Fruit fly (Drosophila melanogaster) whole organism, embryonic: Measurements from ENCODE around the gene CG42542.

Experiments used
- Bgb ChIP-seq: fragments of 200-800 bp; sonication (Bioruptor generic); IDR thresholded peaks from 2 replicates; pipeline ENCODE4 v1.3.6; 2022; ENCODE audit warnings: missing biosample characterization, missing genetic modification characterization; ENCODE audit not compliant: partially characterized antibody
- Bteb2 ChIP-seq: fragments of 200-800 bp; sonication (Bioruptor generic); optimal IDR thresholded peaks from 2 replicates; lab custom pipeline; 2016; ENCODE audit warnings: missing biosample characterization, missing genetic modification characterization
- CG11093 ChIP-seq: fragments of 200-800 bp; sonication (Bioruptor generic); IDR thresholded peaks from 3 replicates; pipeline ENCODE4 v1.3.6; 2022; ENCODE audit warnings: missing biosample characterization, missing genetic modification characterization
- CG11247 ChIP-seq: fragments of 200-800 bp; sonication (Bioruptor generic); IDR thresholded peaks from 2 replicates; pipeline ENCODE4 v1.3.6; 2022; ENCODE audit warnings: missing biosample characterization, missing genetic modification characterization
- CG11560 ChIP-seq: fragments of 200-800 bp; sonication (Bioruptor generic); IDR thresholded peaks from 3 replicates; pipeline ENCODE4 v1.3.6; 2022; ENCODE audit warnings: missing biosample characterization, missing genetic modification characterization
- CG14667 ChIP-seq: fragments of 200-800 bp; sonication (Bioruptor generic); IDR thresholded peaks from 2 replicates; pipeline ENCODE4 v1.3.6; 2022; ENCODE audit warnings: missing biosample characterization, missing genetic modification characterization
- CG15696 ChIP-seq: fragments of 200-800 bp; sonication (Bioruptor generic); optimal IDR thresholded peaks from 2 replicates; lab custom pipeline; 2019; ENCODE audit warnings: missing biosample characterization, mild to moderate bottlenecking, missing genetic modification characterization, moderate library complexity
- CG17829 ChIP-seq: fragments of 200-800 bp; optimal IDR thresholded peaks from 2 replicates; lab custom pipeline; 2019; ENCODE audit warnings: missing biosample characterization, mild to moderate bottlenecking, missing genetic modification characterization, moderate library complexity
- CG1792 ChIP-seq: fragments of 200-800 bp; sonication (Bioruptor generic); optimal IDR thresholded peaks from 2 replicates; lab custom pipeline; 2016; ENCODE audit warnings: missing biosample characterization, missing genetic modification characterization
- CG18262 ChIP-seq: fragments of 200-800 bp; optimal IDR thresholded peaks from 3 replicates; lab custom pipeline; 2019; ENCODE audit warnings: missing biosample characterization, mild to moderate bottlenecking, missing genetic modification characterization, moderate library complexity
- CG18476 ChIP-seq: fragments of 200-800 bp; sonication (Bioruptor generic); optimal IDR thresholded peaks from 2 replicates; lab custom pipeline; 2016; ENCODE audit warnings: missing biosample characterization, mild to moderate bottlenecking, missing genetic modification characterization
- CG18599 ChIP-seq: fragments of 200-800 bp; sonication (Bioruptor generic); optimal IDR thresholded peaks from 3 replicates; lab custom pipeline; 2017; ENCODE audit warnings: missing biosample characterization, missing genetic modification characterization, mild to moderate bottlenecking, moderate library complexity, missing genetic modification reagents
- CG2712 ChIP-seq: fragments of 200-800 bp; optimal IDR thresholded peaks from 3 replicates; lab custom pipeline; 2019; ENCODE audit warnings: missing biosample characterization, mild to moderate bottlenecking, missing genetic modification characterization, moderate library complexity
- CG31388 ChIP-seq: fragments of 200-800 bp; sonication (Bioruptor generic); optimal IDR thresholded peaks from 2 replicates; lab custom pipeline; 2016; ENCODE audit warnings: missing biosample characterization, missing genetic modification characterization
- CG33557 ChIP-seq: fragments of 200-800 bp; sonication (Bioruptor generic); optimal IDR thresholded peaks from 2 replicates; lab custom pipeline; 2019; ENCODE audit warnings: missing biosample characterization, mild to moderate bottlenecking, missing genetic modification characterization, moderate library complexity
- CG34224 ChIP-seq: fragments of 200-800 bp; sonication (Bioruptor generic); IDR thresholded peaks from 3 replicates; pipeline ENCODE4 v1.3.6; 2022; ENCODE audit warnings: missing biosample characterization, missing genetic modification characterization; ENCODE audit not compliant: partially characterized antibody
- CG43689 ChIP-seq: fragments of 200-800 bp; sonication (Bioruptor generic); IDR thresholded peaks from 2 replicates; pipeline ENCODE4 v1.3.6; 2022; ENCODE audit warnings: missing biosample characterization, missing genetic modification characterization
- CG6765 ChIP-seq: fragments of 200-800 bp; sonication (Bioruptor generic); optimal IDR thresholded peaks from 3 replicates; lab custom pipeline; 2017; ENCODE audit warnings: missing biosample characterization, mild to moderate bottlenecking, missing genetic modification characterization
- CG7928 ChIP-seq: fragments of 200-800 bp; sonication (Bioruptor generic); optimal IDR thresholded peaks from 2 replicates; lab custom pipeline; 2017; ENCODE audit warnings: missing biosample characterization, mild to moderate bottlenecking, missing genetic modification characterization
- CG8359 ChIP-seq: fragments of 200-800 bp; sonication (Bioruptor generic); optimal IDR thresholded peaks from 2 replicates; lab custom pipeline; 2017; ENCODE audit warnings: missing biosample characterization, mild to moderate bottlenecking, missing genetic modification characterization, borderline replicate concordance
- Dek ChIP-seq: fragments of 200-800 bp; sonication (Bioruptor generic); optimal IDR thresholded peaks from 3 replicates; lab custom pipeline; 2019; ENCODE audit warnings: missing biosample characterization, mild to moderate bottlenecking, missing genetic modification characterization, moderate library complexity
- Dll ChIP-seq: fragments of 200-800 bp; sonication (Bioruptor generic); IDR thresholded peaks from 4 replicates; pipeline ENCODE4 v1.3.6; 2022; ENCODE audit warnings: missing biosample characterization, missing genetic modification characterization; ENCODE audit not compliant: partially characterized antibody
- Elba2 ChIP-seq: fragments of 200-800 bp; sonication (Bioruptor generic); optimal IDR thresholded peaks from 3 replicates; lab custom pipeline; 2016; ENCODE audit warnings: missing biosample characterization, missing genetic modification characterization
- H2.0 ChIP-seq: fragments of 200-800 bp; sonication (Bioruptor generic); IDR thresholded peaks from 2 replicates; pipeline ENCODE4 v1.3.6; 2022; ENCODE audit warnings: missing biosample characterization, missing genetic modification characterization
- Hand ChIP-seq: fragments of 200-800 bp; sonication (Bioruptor generic); optimal IDR thresholded peaks from 2 replicates; lab custom pipeline; 2017; ENCODE audit warnings: mild to moderate bottlenecking, missing biosample characterization, missing genetic modification reagents, missing genetic modification characterization
- Hr39 ChIP-seq: fragments of >200 bp; optimal IDR thresholded peaks from 2 replicates; lab custom pipeline; 2017
- Myb ChIP-seq: fragments of 200-800 bp; sonication (Bioruptor generic); optimal IDR thresholded peaks from 2 replicates; lab custom pipeline; 2016; ENCODE audit warnings: missing biosample characterization, missing genetic modification characterization
- YL-1 ChIP-seq: fragments of 200-800 bp; sonication (Bioruptor generic); optimal IDR thresholded peaks from 3 replicates; lab custom pipeline; 2017; ENCODE audit warnings: missing biosample characterization, mild to moderate bottlenecking, missing genetic modification characterization
- aop ChIP-seq: fragments of 200-800 bp; sonication (Bioruptor generic); IDR thresholded peaks from 2 replicates; pipeline ENCODE4 v1.3.6; 2022; ENCODE audit warnings: missing biosample characterization, missing genetic modification characterization
- cad ChIP-seq: fragments of >200 bp; optimal IDR thresholded peaks from 2 replicates; lab custom pipeline; 2017; ENCODE audit warnings: missing biosample characterization, missing genetic modification characterization
- cwo ChIP-seq: fragments of 200-800 bp; sonication (Bioruptor generic); optimal IDR thresholded peaks from 3 replicates; lab custom pipeline; 2017; ENCODE audit warnings: missing biosample characterization, missing genetic modification characterization, mild to moderate bottlenecking, moderate library complexity, missing genetic modification reagents
- danr ChIP-seq: fragments of 200-800 bp; sonication (Bioruptor generic); IDR thresholded peaks from 2 replicates; pipeline ENCODE4 v1.3.6; 2022; ENCODE audit warnings: missing biosample characterization, missing genetic modification characterization
- dm ChIP-seq: fragments of 200-800 bp; sonication (Bioruptor generic); optimal IDR thresholded peaks from 3 replicates; lab custom pipeline; 2016; ENCODE audit warnings: missing biosample characterization, missing genetic modification characterization
- dpn ChIP-seq, 2 experiments: fragments of 200-800 bp; sonication (Bioruptor generic); optimal IDR thresholded peaks; 3 replicates each; lab custom pipeline; 2016; ENCODE audit warnings: missing biosample characterization in 2 of 2, missing genetic modification characterization in 2 of 2
- ham ChIP-seq: fragments of 200-800 bp; sonication (Bioruptor generic); IDR thresholded peaks from 2 replicates; pipeline ENCODE4 v1.3.6; 2022; ENCODE audit warnings: missing biosample characterization, missing genetic modification characterization
- lab ChIP-seq: fragments of 200-800 bp; sonication (Bioruptor generic); optimal IDR thresholded peaks from 3 replicates; lab custom pipeline; 2017; ENCODE audit warnings: missing biosample characterization, missing genetic modification characterization, mild to moderate bottlenecking, moderate library complexity, missing genetic modification reagents
- org-1 ChIP-seq: fragments of 200-800 bp; sonication (Bioruptor generic); optimal IDR thresholded peaks from 2 replicates; lab custom pipeline; 2017; ENCODE audit warnings: missing biosample characterization, missing genetic modification characterization
- otp ChIP-seq: fragments of 200-800 bp; sonication (Bioruptor generic); IDR thresholded peaks from 3 replicates; pipeline ENCODE4, ENCODE4 v1.3.6; 2022; ENCODE audit warnings: missing biosample characterization, missing genetic modification characterization
- pan ChIP-seq, 4 experiments: fragments of >200 bp in 3 of 4; fragments of 200-800 bp in 1 of 4; sonication (Bioruptor generic) in 1 of 4; optimal IDR thresholded peaks in 3 of 4; IDR thresholded peaks in 1 of 4; 2 replicates each; pipeline versions ENCODE4 v1.3.6 to Lab custom; 2017 to 2022; ENCODE audit warnings: missing biosample characterization in 2 of 4, missing genetic modification characterization in 2 of 4, mixed read lengths in 1 of 4
- ro ChIP-seq: fragments of 200-800 bp; sonication (Bioruptor generic); IDR thresholded peaks from 2 replicates; pipeline ENCODE4 v1.3.6; 2022; ENCODE audit warnings: missing biosample characterization, missing genetic modification characterization
- shn ChIP-seq: fragments of 200-800 bp; sonication (Bioruptor generic); optimal IDR thresholded peaks from 3 replicates; lab custom pipeline; 2016; ENCODE audit warnings: missing biosample characterization, missing genetic modification characterization
- sisA ChIP-seq: fragments of 200-800 bp; sonication (Bioruptor generic); IDR thresholded peaks from 2 replicates; pipeline ENCODE4 v1.3.6; 2022; ENCODE audit warnings: missing biosample characterization, missing genetic modification characterization
- slou ChIP-seq: fragments of 200-800 bp; sonication (Bioruptor generic); optimal IDR thresholded peaks from 3 replicates; lab custom pipeline; 2016; ENCODE audit warnings: missing biosample characterization, missing genetic modification characterization
- stwl ChIP-seq: fragments of 200-800 bp; sonication (Bioruptor generic); optimal IDR thresholded peaks from 3 replicates; lab custom pipeline; 2018; ENCODE audit warnings: missing biosample characterization, mild to moderate bottlenecking, missing genetic modification characterization, moderate library complexity
- tap ChIP-seq: fragments of 200-800 bp; optimal IDR thresholded peaks from 3 replicates; lab custom pipeline; 2019; ENCODE audit warnings: missing biosample characterization, mild to moderate bottlenecking, missing genetic modification characterization, moderate library complexity
- tll ChIP-seq, 2 experiments: fragments of 200-800 bp in 1 of 2; fragments of >200 bp in 1 of 2; sonication (Bioruptor generic) in 1 of 2; optimal IDR thresholded peaks; 2 replicates each; lab custom pipeline; 2017 to 2019; ENCODE audit warnings: missing biosample characterization in 2 of 2, missing genetic modification characterization in 2 of 2, mild to moderate bottlenecking in 1 of 2, moderate library complexity in 1 of 2
- usp ChIP-seq: fragments of >200 bp; optimal IDR thresholded peaks from 2 replicates; lab custom pipeline; 2017; ENCODE audit warnings: missing biosample characterization, missing genetic modification characterization
- wor ChIP-seq: fragments of 200-800 bp; sonication (Bioruptor generic); IDR thresholded peaks from 2 replicates; pipeline ENCODE4 v1.3.6; 2022; ENCODE audit warnings: missing biosample characterization, missing genetic modification characterization
- z ChIP-seq: fragments of 200-800 bp; sonication (Bioruptor generic); IDR thresholded peaks from 3 replicates; pipeline ENCODE4 v1.3.6; 2022; ENCODE audit warnings: missing biosample characterization, missing genetic modification characterization

CG42542 gene

DNA sequence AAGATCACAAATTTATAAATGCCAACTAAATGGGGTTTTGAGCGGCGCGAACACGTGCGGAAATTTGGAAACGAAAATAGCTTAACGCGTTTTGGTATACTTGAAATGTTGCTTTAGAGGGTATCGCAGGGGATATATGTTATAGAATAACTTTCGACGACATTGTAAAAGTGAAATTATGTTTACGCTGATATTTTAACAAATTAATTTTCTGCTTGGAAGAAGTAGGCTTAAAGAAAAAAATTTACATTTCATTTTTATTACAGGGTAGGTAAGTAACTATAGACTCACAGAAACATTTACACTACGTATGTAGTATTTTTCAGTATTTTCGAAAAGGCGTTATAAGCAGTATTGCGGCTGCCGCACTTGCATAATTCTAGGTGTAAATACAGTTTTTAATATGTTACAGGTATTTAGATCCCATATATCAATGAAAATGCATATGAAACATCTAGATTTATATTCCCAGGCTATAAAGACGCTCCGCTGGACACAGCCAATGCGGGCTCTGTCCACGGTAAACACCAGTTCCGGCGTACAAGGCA is 33.0 kb downstream of the CG42542 start, which contains the start of the genes Art3 and mRpS10 (continued):
- TF ChIP-seq Elba2 (peak; percentile 100), CG8359 (GFP tag; lab: Kevin White, UChicago) (peak; percentile 97), CG11247 (GFP tag; lab: Robert Waterston, UW) (peak; percentile 100), usp (no peak), Bgb (GFP tag; lab: Robert Waterston, UW) (no peak), CG1792 (GFP tag; lab: Kevin White, UChicago) (peak; percentile 100), ham (GFP tag; lab: Robert Waterston, UW) (peak; percentile 100), CG11560 (peak; percentile 95), YL-1 (GFP tag; lab: Kevin White, UChicago) (peak; percentile 100), CG6765 (GFP tag; lab: Kevin White, UChicago) (peak; percentile 99), ro (GFP tag; lab: Robert Waterston, UW) (peak; percentile 100), tll (GFP tag; optimal IDR thresholded peaks at IDR 0.05; lab: Kevin White, UChicago) (peak; percentile 3 to 96), CG18599 (GFP tag; lab: Kevin White, UChicago) (peak; percentile 100), danr (GFP tag; lab: Robert Waterston, UW) (peak; percentile 100), cwo (GFP tag; lab: Kevin White, UChicago) (peak; percentile 99), slou (GFP tag; lab: Kevin White, UChicago) (peak; percentile 100), lab (GFP tag; lab: Kevin White, UChicago) (peak; percentile 100), dm (peak; percentile 100), z (GFP tag; lab: Robert Waterston, UW) (peak; percentile 88), CG14667 (GFP tag; lab: Robert Waterston, UW) (peak; percentile 100), Bteb2 (GFP tag; lab: Kevin White, UChicago) (peak; percentile 100), Hand (peak; percentile 99), shn (peak; percentile 100), CG18476 (peak; percentile 99), CG11093 (GFP tag; lab: Robert Waterston, UW) (peak; percentile 100), CG31388 (GFP tag; lab: Kevin White, UChicago) (peak; percentile 100), tap (peak; percentile 100), dpn (GFP tag; optimal IDR thresholded peaks at IDR 0.05; lab: Kevin White, UChicago) (peak; percentile 100), cad (no peak), Hr39 (no peak), Dek (tag; lab: Kevin White, UChicago) (peak; percentile 100), org-1 (GFP tag; lab: Kevin White, UChicago) (peak; percentile 100), CG34224 (GFP tag; lab: Robert Waterston, UW) (peak; percentile 26; the same call in 1 of the 3 replicates), Myb (peak; percentile 96), CG2712 (tag; lab: Kevin White, UChicago) (peak; percentile 100), sisA (GFP tag; lab: Robert Waterston, UW) (peak; percentile 100), CG17829 (tag; lab: Kevin White, UChicago) (peak; percentile 100), stwl (tag; lab: Kevin White, UChicago) (peak; percentile 98), Dll (GFP tag; lab: Robert Waterston, UW) (no peak), pan (optimal IDR thresholded peaks at IDR 0.05; lab: Kevin White, UChicago) (peak in 1 of 2 experiments; percentile 82), pan (GFP tag; optimal IDR thresholded peaks at IDR 0.05 in 1 of 2, IDR thresholded peaks at IDR 0.05 in 1 of 2) (peak; percentile 84 to 100), otp (GFP tag; lab: Robert Waterston, UW) (peak; percentile 100), CG7928 (GFP tag; lab: Kevin White, UChicago) (peak; percentile 89), CG15696 (tag; lab: Kevin White, UChicago) (peak; percentile 100), CG18262 (tag; lab: Kevin White, UChicago) (peak; percentile 100), wor (GFP tag; lab: Robert Waterston, UW) (peak; percentile 100), aop (GFP tag; lab: Robert Waterston, UW) (peak; percentile 98), H2.0 (GFP tag; lab: Robert Waterston, UW) (peak; percentile 100), CG33557 (GFP tag; lab: Kevin White, UChicago) (peak; percentile 100), CG43689 (peak; percentile 99)
